Worm (Caenorhabditis elegans) whole organism, L1 larva: ENCODE measurements around the gene ZK622.1.

ENCODE experiments used
- C04F5.9 ChIP-seq: sonication (generic microtip); optimal IDR thresholded peaks from 2 replicates; lab custom pipeline; 2016; ENCODE audit warnings: missing genetic modification characterization, missing compliant biosample characterization
- C16A3.4 ChIP-seq: fragments of 150-350 bp; optimal IDR thresholded peaks from 2 replicates; lab custom pipeline; 2014; ENCODE audit warnings: missing biosample characterization, missing genetic modification characterization
- F16B12.6 ChIP-seq: fragments of 150-350 bp; optimal IDR thresholded peaks from 2 replicates; lab custom pipeline; 2014; ENCODE audit warnings: missing biosample characterization, missing genetic modification characterization
- Y116A8C.19 ChIP-seq: sonication (generic microtip); optimal IDR thresholded peaks from 2 replicates; lab custom pipeline; 2016; ENCODE audit warnings: missing compliant biosample characterization, missing genetic modification characterization, borderline replicate concordance
- aly-2 ChIP-seq: fragments of 150-350 bp; optimal IDR thresholded peaks from 2 replicates; lab custom pipeline; 2014; ENCODE audit warnings: missing biosample characterization, missing genetic modification characterization
- blmp-1 ChIP-seq: fragments of 150-350 bp; optimal IDR thresholded peaks from 2 replicates; lab custom pipeline; 2014; ENCODE audit warnings: missing biosample characterization, missing genetic modification characterization
- ceh-63 ChIP-seq: fragments of 200-800 bp; sonication (Bioruptor generic); optimal IDR thresholded peaks from 2 replicates; lab custom pipeline; 2018; ENCODE audit warnings: mild to moderate bottlenecking, missing genetic modification characterization, missing compliant biosample characterization
- ceh-8 ChIP-seq: fragments of 200-800 bp; sonication (Bioruptor generic); optimal IDR thresholded peaks from 2 replicates; lab custom pipeline; 2018; ENCODE audit warnings: mild to moderate bottlenecking, missing genetic modification characterization, moderate library complexity, missing compliant biosample characterization
- ceh-82 ChIP-seq, 3 experiments: fragments of 150-350 bp in 1 of 3; sonication (generic microtip) in 2 of 3; optimal IDR thresholded peaks; 2 replicates each; lab custom pipeline; 2014 to 2017; ENCODE audit warnings: missing biosample characterization in 3 of 3, missing genetic modification characterization in 3 of 3
- dpl-1 ChIP-seq, 3 experiments: fragments of 150-350 bp in 2 of 3; sonication (generic microtip) in 1 of 3; optimal IDR thresholded peaks; 2 replicates each; lab custom pipeline; 2014 to 2017; ENCODE audit warnings: missing biosample characterization in 3 of 3, missing genetic modification characterization in 3 of 3, missing genetic modification reagents in 3 of 3
- efl-3 ChIP-seq: fragments of 200-800 bp; sonication (Bioruptor generic); optimal IDR thresholded peaks from 2 replicates; lab custom pipeline; 2018; ENCODE audit warnings: mild to moderate bottlenecking, missing genetic modification characterization, missing compliant biosample characterization
- egl-27 ChIP-seq, 2 experiments: fragments of 150-350 bp in 1 of 2; sonication (generic microtip); optimal IDR thresholded peaks; 3 replicates each; lab custom pipeline; 2017 to 2018; ENCODE audit warnings: missing biosample characterization in 2 of 2, missing genetic modification characterization in 2 of 2, missing genetic modification reagents in 2 of 2
- elt-2 ChIP-seq: sonication (generic microtip); optimal IDR thresholded peaks from 2 replicates; lab custom pipeline; 2016; ENCODE audit warnings: missing genetic modification characterization, mild to moderate bottlenecking, inconsistent platforms, missing compliant biosample characterization, missing genetic modification reagents
- elt-3 ChIP-seq, 6 experiments: fragments of 150-350 bp in 1 of 6; sonication (generic microtip); optimal IDR thresholded peaks; 2 replicates each; lab custom pipeline; 2017 to 2018; ENCODE audit warnings: missing biosample characterization in 6 of 6, missing genetic modification characterization in 6 of 6, inconsistent platforms in 1 of 6
- ets-5 ChIP-seq: fragments of 200-800 bp; sonication (Bioruptor generic); IDR thresholded peaks from 2 replicates; pipeline ENCODE4 v1.3.6; 2022; ENCODE audit warnings: missing genetic modification characterization, missing compliant biosample characterization
- fkh-4 ChIP-seq: sonication (generic microtip); optimal IDR thresholded peaks from 2 replicates; lab custom pipeline; 2016; ENCODE audit warnings: missing compliant biosample characterization, missing genetic modification characterization, borderline replicate concordance
- grh-1 ChIP-seq: fragments of 200-800 bp; sonication (Bioruptor generic); IDR thresholded peaks from 2 replicates; pipeline ENCODE4 v1.3.6; 2022; ENCODE audit warnings: missing genetic modification reagents, missing genetic modification characterization, missing compliant biosample characterization
- hlh-17 ChIP-seq: fragments of 200-800 bp; sonication (Bioruptor generic); optimal IDR thresholded peaks from 2 replicates; lab custom pipeline; 2018; ENCODE audit warnings: missing genetic modification characterization, mild to moderate bottlenecking, missing compliant biosample characterization, moderate library complexity, borderline replicate concordance
- hlh-4 ChIP-seq: sonication (generic microtip); optimal IDR thresholded peaks from 2 replicates; lab custom pipeline; 2016; ENCODE audit warnings: mild to moderate bottlenecking, missing genetic modification characterization, missing compliant biosample characterization
- hpl-2 ChIP-seq: fragments of 150-350 bp; optimal IDR thresholded peaks from 2 replicates; lab custom pipeline; 2014; ENCODE audit warnings: missing biosample characterization, missing genetic modification reagents, missing genetic modification characterization
- irx-1 ChIP-seq: sonication (generic microtip); optimal IDR thresholded peaks from 2 replicates; lab custom pipeline; 2016; ENCODE audit warnings: missing genetic modification characterization, missing compliant biosample characterization
- jun-1 ChIP-seq: fragments of 150-350 bp; optimal IDR thresholded peaks from 2 replicates; lab custom pipeline; 2014; ENCODE audit warnings: missing biosample characterization, missing genetic modification reagents, missing genetic modification characterization
- lin-13 ChIP-seq: fragments of 150-350 bp; optimal IDR thresholded peaks from 2 replicates; lab custom pipeline; 2014; ENCODE audit warnings: missing biosample characterization, missing genetic modification reagents, missing genetic modification characterization
- lin-14 ChIP-seq: fragments of 200-800 bp; sonication (Bioruptor generic); optimal IDR thresholded peaks from 2 replicates; lab custom pipeline; 2018; ENCODE audit warnings: mild to moderate bottlenecking, missing genetic modification characterization, moderate library complexity, missing compliant biosample characterization
- mab-9 ChIP-seq: fragments of 200-800 bp; sonication (Bioruptor generic); IDR thresholded peaks from 2 replicates; pipeline ENCODE4 v1.3.6; 2022; ENCODE audit warnings: missing genetic modification reagents, missing genetic modification characterization, missing compliant biosample characterization
- mdl-1 ChIP-seq, 2 experiments: fragments of 150-350 bp; optimal IDR thresholded peaks; 2 replicates each; lab custom pipeline; 2014 to 2017; ENCODE audit warnings: missing biosample characterization in 2 of 2, missing genetic modification characterization in 2 of 2, inconsistent platforms in 1 of 2
- mef-2 ChIP-seq: fragments of 150-350 bp; optimal IDR thresholded peaks from 2 replicates; lab custom pipeline; 2014; ENCODE audit warnings: missing biosample characterization, missing genetic modification characterization
- mep-1 ChIP-seq: fragments of 150-350 bp; optimal IDR thresholded peaks from 2 replicates; lab custom pipeline; 2014; ENCODE audit warnings: missing biosample characterization, missing genetic modification characterization
- nhr-19 ChIP-seq: fragments of 200-800 bp; sonication (Bioruptor generic); conservative IDR thresholded peaks from 2 replicates; pipeline ENCODE4 v1.3.6; 2022; ENCODE audit warnings: missing genetic modification characterization, missing compliant biosample characterization
- nhr-20 ChIP-seq: sonication (generic microtip); optimal IDR thresholded peaks from 2 replicates; lab custom pipeline; 2016; ENCODE audit warnings: mild to moderate bottlenecking, missing genetic modification characterization, missing compliant biosample characterization
- nhr-237 ChIP-seq: fragments of 150-350 bp; optimal IDR thresholded peaks from 2 replicates; lab custom pipeline; 2014; ENCODE audit warnings: missing biosample characterization, missing genetic modification characterization
- nhr-71 ChIP-seq: sonication (generic microtip); optimal IDR thresholded peaks from 2 replicates; lab custom pipeline; 2016; ENCODE audit warnings: mild to moderate bottlenecking, missing genetic modification characterization, moderate library complexity, missing compliant biosample characterization
- nhr-76 ChIP-seq: sonication (generic microtip); optimal IDR thresholded peaks from 2 replicates; lab custom pipeline; 2017; ENCODE audit warnings: missing biosample characterization, missing genetic modification characterization
- nhr-84 ChIP-seq: sonication (generic microtip); optimal IDR thresholded peaks from 2 replicates; lab custom pipeline; 2017; ENCODE audit warnings: missing biosample characterization, missing genetic modification characterization
- nhr-90 ChIP-seq: sonication (generic microtip); optimal IDR thresholded peaks from 2 replicates; lab custom pipeline; 2016; ENCODE audit warnings: mild to moderate bottlenecking, missing genetic modification characterization, missing compliant biosample characterization; ENCODE audit not compliant: poor library complexity
- pag-3 ChIP-seq: sonication (generic microtip); optimal IDR thresholded peaks from 2 replicates; lab custom pipeline; 2017; ENCODE audit warnings: missing genetic modification characterization, mild to moderate bottlenecking, missing compliant biosample characterization, antibody characterized with exemption, borderline replicate concordance; ENCODE audit not compliant: insufficient read depth
- pqm-1 ChIP-seq: sonication (generic microtip); optimal IDR thresholded peaks from 3 replicates; lab custom pipeline; 2017; ENCODE audit warnings: missing biosample characterization, missing genetic modification characterization
- rnt-1 ChIP-seq: sonication (generic microtip); optimal IDR thresholded peaks from 2 replicates; lab custom pipeline; 2016; ENCODE audit warnings: mild to moderate bottlenecking, missing genetic modification characterization, moderate library complexity, missing compliant biosample characterization
- skn-1 ChIP-seq: fragments of 150-350 bp; optimal IDR thresholded peaks from 2 replicates; lab custom pipeline; 2014; ENCODE audit warnings: missing biosample characterization, missing genetic modification characterization
- snpc-4 ChIP-seq: fragments of 150-350 bp; optimal IDR thresholded peaks from 2 replicates; lab custom pipeline; 2014; ENCODE audit warnings: missing biosample characterization, missing genetic modification characterization
- snu-23 ChIP-seq: sonication (generic microtip); optimal IDR thresholded peaks from 2 replicates; lab custom pipeline; 2016; ENCODE audit warnings: missing genetic modification characterization, missing compliant biosample characterization
- sox-4 ChIP-seq: sonication (generic microtip); optimal IDR thresholded peaks from 2 replicates; lab custom pipeline; 2016; ENCODE audit warnings: missing genetic modification characterization, missing compliant biosample characterization
- sup-37 ChIP-seq: fragments of 200-800 bp; sonication (Bioruptor generic); optimal IDR thresholded peaks from 2 replicates; lab custom pipeline; 2018; ENCODE audit warnings: mild to moderate bottlenecking, missing genetic modification characterization, missing compliant biosample characterization
- tlp-1 ChIP-seq: fragments of 150-350 bp; optimal IDR thresholded peaks from 2 replicates; lab custom pipeline; 2014; ENCODE audit warnings: missing biosample characterization, missing genetic modification characterization
- unc-130 ChIP-seq: fragments of 150-350 bp; optimal IDR thresholded peaks from 2 replicates; lab custom pipeline; 2017; ENCODE audit warnings: missing biosample characterization, missing genetic modification characterization, inconsistent platforms
- vab-15 ChIP-seq: sonication (generic microtip); optimal IDR thresholded peaks from 2 replicates; lab custom pipeline; 2017; ENCODE audit warnings: missing genotype, mild to moderate bottlenecking, missing genetic modification characterization, missing compliant biosample characterization
- xbp-1 ChIP-seq: sonication (generic microtip); optimal IDR thresholded peaks from 2 replicates; lab custom pipeline; 2016; ENCODE audit warnings: missing genetic modification characterization, missing compliant biosample characterization
- zag-1 ChIP-seq: fragments of 150-350 bp; optimal IDR thresholded peaks from 2 replicates; lab custom pipeline; 2014; ENCODE audit warnings: missing biosample characterization, missing genetic modification characterization
- ztf-4 ChIP-seq: fragments of 150-350 bp; optimal IDR thresholded peaks from 2 replicates; lab custom pipeline; 2014; ENCODE audit warnings: missing biosample characterization, missing genetic modification characterization

Gene ZK622.1

ce11 chrII:5330206-5330686 is 36.6 kb downstream of the ZK622.1 start (continued):
- TF ChIP-seq fkh-4 (tag; lab: Kevin White, UChicago) (no peak), blmp-1 (tag; lab: Kevin White, UChicago) (peak; percentile 94), ceh-82 (tag; optimal IDR thresholded peaks at IDR 0.05; lab: Kevin White, UChicago) (peak in 2 of 3 experiments; percentile 40 to 55), rnt-1 (tag; lab: Kevin White, UChicago) (peak; percentile 86), nhr-20 (tag; lab: Kevin White, UChicago) (peak; percentile 95), F16B12.6 (tag; lab: Kevin White, UChicago) (no peak), tlp-1 (tag; lab: Kevin White, UChicago) (no peak), pqm-1 (tag; lab: Kevin White, UChicago) (no peak), Y116A8C.19 (tag; lab: Kevin White, UChicago) (no peak), aly-2 (tag; lab: Kevin White, UChicago) (no peak), sox-4 (tag; lab: Kevin White, UChicago) (no peak), irx-1 (tag; lab: Kevin White, UChicago) (peak; percentile 79), grh-1 (GFP tag; lab: Robert Waterston, UW) (peak; percentile 79), nhr-90 (tag; lab: Kevin White, UChicago) (peak; percentile 85), jun-1 (tag; lab: Kevin White, UChicago) (peak; percentile 83), zag-1 (tag; lab: Kevin White, UChicago) (no peak), efl-3 (GFP tag; lab: Kevin White, UChicago) (no peak), elt-3 (tag; optimal IDR thresholded peaks at IDR 0.05; lab: Kevin White, UChicago) (peak in 3 of 6 experiments; percentile 44 to 77 (median 70)), snpc-4 (peak; percentile 25), mab-9 (GFP tag; lab: Robert Waterston, UW) (peak; percentile 49; the same call in 1 of the 2 replicates), snu-23 (GFP tag; lab: Kevin White, UChicago) (peak; percentile 92), pag-3 (tag; lab: Kevin White, UChicago) (no peak), ceh-63 (GFP tag; lab: Kevin White, UChicago) (no peak), nhr-84 (tag; lab: Kevin White, UChicago) (no peak), ets-5 (GFP tag; lab: Robert Waterston, UW) (no peak), unc-130 (tag; lab: Kevin White, UChicago) (no peak), hlh-4 (tag; lab: Kevin White, UChicago) (no peak), xbp-1 (tag; lab: Kevin White, UChicago) (peak; percentile 65), mef-2 (tag; lab: Kevin White, UChicago) (no peak), nhr-71 (tag; lab: Kevin White, UChicago) (peak; percentile 96), C16A3.4 (peak; percentile 79), vab-15 (tag; lab: Kevin White, UChicago) (no peak), lin-13 (peak; percentile 73), hpl-2 (GFP tag; lab: Kevin White, UChicago) (no peak), egl-27 (tag; optimal IDR thresholded peaks at IDR 0.05; lab: Kevin White, UChicago) (peak in 1 of 2 experiments; percentile 80), nhr-19 (GFP tag; lab: Robert Waterston, UW) (peak; percentile 82), elt-2 (peak; percentile 89), C04F5.9 (tag; lab: Kevin White, UChicago) (peak; percentile 36), ceh-8 (GFP tag; lab: Kevin White, UChicago) (no peak), mep-1 (tag; lab: Kevin White, UChicago) (peak; percentile 85), nhr-237 (tag; lab: Kevin White, UChicago) (peak; percentile 75), skn-1 (peak; percentile 78), dpl-1 (GFP tag; optimal IDR thresholded peaks at IDR 0.05; lab: Kevin White, UChicago) (peak; percentile 49 to 59 (median 51)), mdl-1 (tag; optimal IDR thresholded peaks at IDR 0.05; lab: Kevin White, UChicago) (peak in 1 of 2 experiments; percentile 87), lin-14 (GFP tag; lab: Kevin White, UChicago) (peak; percentile 94), nhr-76 (tag; lab: Kevin White, UChicago) (no peak), hlh-17 (GFP tag; lab: Kevin White, UChicago) (no peak), sup-37 (GFP tag; lab: Kevin White, UChicago) (peak; percentile 15), ztf-4 (peak; percentile 53)
